Worm (Caenorhabditis elegans): ENCODE data around the gene ZC21.8.

ce11 chrIII:8479322-8479864 lies 40.4 kb downstream of the ZC21.8 start:
- TF ChIP-seq ref-1 (GFP tag; conservative IDR thresholded peaks at IDR 0.05) = no peak
- no peak for TF ChIP-seq cog-1 (tag; optimal IDR thresholded peaks at IDR 0.05)
- no peak for TF ChIP-seq tab-1 (GFP tag; IDR thresholded peaks at IDR 0.05)
- no peak for TF ChIP-seq T22C8.4 (GFP tag; IDR thresholded peaks at IDR 0.05)
- TF ChIP-seq med-1 (GFP tag; optimal IDR thresholded peaks at IDR 0.05; ENCODE audit: insufficient read depth) = no peak
- TF ChIP-seq flt-1 (GFP tag; IDR thresholded peaks at IDR 0.05) = no peak

All from whole organism, midembryonic.